Worm (Caenorhabditis elegans): ENCODE measurements around the gene erd-2.2.

- TF ChIP-seq flt-1 (GFP tag; IDR thresholded peaks at IDR 0.05) (no peak), ama-1 (optimal IDR thresholded peaks at IDR 0.05) (no peak), hmbx-1 (tag; optimal IDR thresholded peaks at IDR 0.05) (no peak), ceh-36 (tag; optimal IDR thresholded peaks at IDR 0.05) (no peak), hmg-4 (GFP tag; optimal IDR thresholded peaks at IDR 0.05) (no peak), aly-1 (tag; optimal IDR thresholded peaks at IDR 0.05) (no peak), pes-1 (GFP tag; IDR thresholded peaks at IDR 0.05) (no peak), ets-7 (tag; optimal IDR thresholded peaks at IDR 0.05) (no peak)
Measured at ce11 chrIII:5906059-5906458, 790 bp upstream of the erd-2.2 start, which contains the start of gene dpff-1.

Data from whole organism, early embryonic.